Fruit fly (Drosophila melanogaster): ENCODE data around the gene Nedd8.

Gene Nedd8

DNA sequence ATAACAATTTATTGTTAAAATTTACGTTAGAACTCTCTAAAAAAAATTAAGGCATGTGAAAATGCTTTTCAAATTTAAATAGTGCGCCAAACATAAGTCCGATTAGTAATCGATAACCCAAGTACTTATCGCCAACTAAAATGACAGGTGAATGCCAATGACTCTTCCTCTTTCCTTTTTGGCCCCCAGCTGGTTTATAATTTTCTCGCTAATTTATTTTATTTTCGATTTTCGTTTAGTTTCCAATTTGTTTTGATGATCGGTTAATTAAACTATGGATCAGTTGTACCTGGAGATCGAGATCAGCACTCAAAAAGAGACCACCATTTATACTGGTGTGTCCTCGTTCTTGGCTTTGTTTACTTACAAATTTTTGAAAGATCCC is 2.9 kb downstream of the Nedd8 start, which contains the start of gene CG10428 (continued):
- TF ChIP-seq Trl (optimal IDR thresholded peaks at IDR 0.05), result no peak
- TF ChIP-seq Trl (GFP tag; optimal IDR thresholded peaks at IDR 0.05), result no peak
- no peak for TF ChIP-seq fd102C (GFP tag; optimal IDR thresholded peaks at IDR 0.05)
- TF ChIP-seq gsb (GFP tag; IDR thresholded peaks at IDR 0.05), result no peak
- TF ChIP-seq amos (GFP tag; IDR thresholded peaks at IDR 0.05; ENCODE audit: partially characterized antibody), result peak; percentile 38; the same call in 1 of the 2 replicates
- TF ChIP-seq CG11398 (GFP tag; optimal IDR thresholded peaks at IDR 0.05), result no peak
- TF ChIP-seq CG11560 (tag; IDR thresholded peaks at IDR 0.05), result peak; percentile 13; the same call in 1 of the 3 replicates
- no peak for TF ChIP-seq CG11696 (GFP tag; IDR thresholded peaks at IDR 0.05)
- TF ChIP-seq prd (optimal IDR thresholded peaks at IDR 0.05), result no peak
- TF ChIP-seq prd (GFP tag; IDR thresholded peaks at IDR 0.05), result no peak
- no peak for TF ChIP-seq Atf6 (GFP tag; IDR thresholded peaks at IDR 0.05)
- no peak for TF ChIP-seq CG31441 (GFP tag; IDR thresholded peaks at IDR 0.05)
- no peak for TF ChIP-seq luna (GFP tag; optimal IDR thresholded peaks at IDR 0.05)
- TF ChIP-seq MESR4 (GFP tag; optimal IDR thresholded peaks at IDR 0.05), result peak; percentile 56
- TF ChIP-seq Hsf (GFP tag; optimal IDR thresholded peaks at IDR 0.05), result no peak
- peak; percentile 41; the same call in 1 of the 3 replicates for TF ChIP-seq vnd (GFP tag; IDR thresholded peaks at IDR 0.05; ENCODE audit: partially characterized antibody)
- 0 out of 4 replicates have a peak, but pooled peaks have one; percentile 11 for TF ChIP-seq chinmo (GFP tag; IDR thresholded peaks at IDR 0.05; ENCODE audit: partially characterized antibody)
- no peak for TF ChIP-seq chm (GFP tag; IDR thresholded peaks at IDR 0.05)
- TF ChIP-seq so (GFP tag; IDR thresholded peaks at IDR 0.05), result no peak
- TF ChIP-seq CG4730 (GFP tag; IDR thresholded peaks at IDR 0.05), result no peak
- TF ChIP-seq CG13894 (tag; optimal IDR thresholded peaks at IDR 0.05), result no peak
- no peak for TF ChIP-seq CG2199 (GFP tag; IDR thresholded peaks at IDR 0.05)
- no peak for TF ChIP-seq ken (GFP tag; IDR thresholded peaks at IDR 0.05)
- no peak for TF ChIP-seq zfh2 (GFP tag; optimal IDR thresholded peaks at IDR 0.05)
- TF ChIP-seq gcm2 (GFP tag; optimal IDR thresholded peaks at IDR 0.05), result no peak
- no peak for TF ChIP-seq her (GFP tag; optimal IDR thresholded peaks at IDR 0.05)
- no peak for TF ChIP-seq CG13296 (GFP tag; optimal IDR thresholded peaks at IDR 0.05)
- TF ChIP-seq nmo (GFP tag; optimal IDR thresholded peaks at IDR 0.05), result no peak
- no peak for TF ChIP-seq grn (GFP tag; optimal IDR thresholded peaks at IDR 0.05)
- no peak for TF ChIP-seq Ptx1 (GFP tag; IDR thresholded peaks at IDR 0.05)
- no peak for TF ChIP-seq da (GFP tag; optimal IDR thresholded peaks at IDR 0.05)
- TF ChIP-seq trh (GFP tag; optimal IDR thresholded peaks at IDR 0.05), result no peak
- no peak for TF ChIP-seq CG32767 (GFP tag; IDR thresholded peaks at IDR 0.05)
- TF ChIP-seq peb (GFP tag; IDR thresholded peaks at IDR 0.05), result no peak
- no peak for TF ChIP-seq Atf-2 (GFP tag; optimal IDR thresholded peaks at IDR 0.05)
- no peak for TF ChIP-seq CG15073 (GFP tag; optimal IDR thresholded peaks at IDR 0.05)
- no peak for TF ChIP-seq CG4282 (GFP tag; optimal IDR thresholded peaks at IDR 0.05)
- no peak for TF ChIP-seq lov (optimal IDR thresholded peaks at IDR 0.05)
- no peak for TF ChIP-seq lov (GFP tag; IDR thresholded peaks at IDR 0.05)
- TF ChIP-seq CG15601 (tag; optimal IDR thresholded peaks at IDR 0.05), result no peak
- no peak for TF ChIP-seq Sry-β (GFP tag; optimal IDR thresholded peaks at IDR 0.05)
- TF ChIP-seq unc-4 (GFP tag; IDR thresholded peaks at IDR 0.05; ENCODE audit: partially characterized antibody), result peak; percentile 60
- TF ChIP-seq nerfin-1 (tag; optimal IDR thresholded peaks at IDR 0.05), result no peak
- TF ChIP-seq CG1603 (tag; optimal IDR thresholded peaks at IDR 0.05), result peak; percentile 26
- peak; percentile 99 for TF ChIP-seq sug (tag; optimal IDR thresholded peaks at IDR 0.05)
- peak; percentile 69 for TF ChIP-seq pzg (GFP tag; optimal IDR thresholded peaks at IDR 0.05)
- no peak for TF ChIP-seq zen (tag; optimal IDR thresholded peaks at IDR 0.05)
- no peak for TF ChIP-seq Stat92E (GFP tag; optimal IDR thresholded peaks at IDR 0.05)
- TF ChIP-seq gsb-n (tag; optimal IDR thresholded peaks at IDR 0.05), result no peak
- no peak for TF ChIP-seq CG30020 (tag; optimal IDR thresholded peaks at IDR 0.05)
- no peak for TF ChIP-seq CG9437 (GFP tag; optimal IDR thresholded peaks at IDR 0.05)
- no peak for TF ChIP-seq MTF-1 (GFP tag; optimal IDR thresholded peaks at IDR 0.05; ENCODE audit: borderline replicate concordance)

Measured in whole organism, embryonic.